Worm (Caenorhabditis elegans) whole organism, late embryonic: ENCODE data around the gene T26A8.4.

Source experiments
- ama-1 ChIP-seq: fragments of 150-350 bp; optimal IDR thresholded peaks from 2 replicates; lab custom pipeline; 2014
- ceh-19 ChIP-seq: fragments of 200-800 bp; sonication (Bioruptor generic); optimal IDR thresholded peaks from 2 replicates; lab custom pipeline; 2018; ENCODE audit warnings: mild to moderate bottlenecking, missing genetic modification characterization, missing compliant biosample characterization
- ceh-30 ChIP-seq: fragments of 150-350 bp; optimal IDR thresholded peaks from 2 replicates; lab custom pipeline; 2014; ENCODE audit warnings: missing biosample characterization, missing genetic modification characterization
- ceh-45 ChIP-seq: fragments of 200-800 bp; sonication (Bioruptor generic); IDR thresholded peaks from 2 replicates; pipeline ENCODE4 v1.3.6; 2022; ENCODE audit warnings: missing genetic modification reagents, missing genetic modification characterization, missing compliant biosample characterization
- ceh-48 ChIP-seq: sonication (generic microtip); optimal IDR thresholded peaks from 2 replicates; lab custom pipeline; 2016; ENCODE audit warnings: missing genetic modification characterization, inconsistent platforms, missing compliant biosample characterization
- ceh-9 ChIP-seq: sonication (generic microtip); optimal IDR thresholded peaks from 2 replicates; lab custom pipeline; 2016; ENCODE audit warnings: mild to moderate bottlenecking, missing genetic modification characterization, inconsistent platforms, missing compliant biosample characterization
- dmd-4 ChIP-seq: sonication (generic microtip); optimal IDR thresholded peaks from 2 replicates; lab custom pipeline; 2016; ENCODE audit warnings: borderline replicate concordance, missing genetic modification characterization, missing compliant biosample characterization
- fkh-10 ChIP-seq: fragments of 150-350 bp; optimal IDR thresholded peaks from 2 replicates; lab custom pipeline; 2014; ENCODE audit warnings: missing biosample characterization, missing genetic modification reagents, missing genetic modification characterization
- unc-42 ChIP-seq: sonication (generic microtip); optimal IDR thresholded peaks from 2 replicates; lab custom pipeline; 2016; ENCODE audit warnings: missing genotype, missing genetic modification characterization, missing compliant biosample characterization

- TF ChIP-seq ceh-45 (GFP tag; lab: Robert Waterston, UW) (no peak), ama-1 (lab: Kevin White, UChicago) (no peak), ceh-48 (tag; lab: Kevin White, UChicago) (no peak), fkh-10 (GFP tag; lab: Kevin White, UChicago) (no peak), ceh-9 (no peak), dmd-4 (tag; lab: Kevin White, UChicago) (no peak), ceh-30 (tag; lab: Kevin White, UChicago) (no peak), ceh-19 (GFP tag; lab: Kevin White, UChicago) (no peak), unc-42 (tag; lab: Kevin White, UChicago) (no peak)
These were observed 46.7 kb upstream of the T26A8.4 start, which contains the start of gene hlh-12 for ce11 chrIV:8479346-8479745.
